Fruit fly (Drosophila melanogaster) whole organism, wandering third instar larva: Measurements from ENCODE around the gene Cpr67Fa1.

ENCODE experiments used
- Abd-B ChIP-seq: fragments of >200 bp; optimal IDR thresholded peaks from 2 replicates; lab custom pipeline; 2017; ENCODE audit warnings: missing biosample characterization, missing genetic modification characterization
- CG32264 ChIP-seq: fragments of 200-800 bp; sonication (Bioruptor generic); optimal IDR thresholded peaks from 2 replicates; lab custom pipeline; 2016; ENCODE audit warnings: missing biosample characterization, missing genetic modification characterization
- CG9705 ChIP-seq: fragments of 200-800 bp; sonication (Bioruptor generic); optimal IDR thresholded peaks from 2 replicates; lab custom pipeline; 2018; ENCODE audit warnings: missing biosample characterization, mild to moderate bottlenecking, missing genetic modification characterization
- CrebA ChIP-seq: fragments of 200-800 bp; sonication (Bioruptor generic); optimal IDR thresholded peaks from 2 replicates; lab custom pipeline; 2016; ENCODE audit warnings: missing biosample characterization, mild to moderate bottlenecking, missing genetic modification characterization, borderline replicate concordance
- Dfd ChIP-seq: fragments of >200 bp; optimal IDR thresholded peaks from 2 replicates; lab custom pipeline; 2017; ENCODE audit warnings: missing biosample characterization, missing genetic modification characterization
- Dif ChIP-seq: fragments of 200-275, 200-300 bp; sonication (Bioruptor generic); optimal IDR thresholded peaks from 2 replicates; lab custom pipeline; 2018; ENCODE audit warnings: missing biosample characterization, missing genetic modification characterization; ENCODE audit not compliant: partially characterized antibody
- GATAd ChIP-seq: sonication (Bioruptor generic); optimal IDR thresholded peaks from 2 replicates; lab custom pipeline; 2016; ENCODE audit warnings: missing biosample characterization, missing genetic modification characterization
- HLH106 ChIP-seq: fragments of 200-800 bp; optimal IDR thresholded peaks from 3 replicates; lab custom pipeline; 2019; ENCODE audit warnings: missing biosample characterization, mild to moderate bottlenecking, missing genetic modification characterization, moderate library complexity
- Hnf4 ChIP-seq: fragments of 200-800 bp; sonication (Bioruptor generic); optimal IDR thresholded peaks from 2 replicates; lab custom pipeline; 2016; ENCODE audit warnings: missing biosample characterization, mild to moderate bottlenecking, missing genetic modification characterization
- Hr78 ChIP-seq: fragments of >200 bp; optimal IDR thresholded peaks from 2 replicates; lab custom pipeline; 2017; ENCODE audit warnings: missing biosample characterization, missing genetic modification characterization
- Hr83 ChIP-seq: fragments of 200-300 bp; sonication (Bioruptor generic); optimal IDR thresholded peaks from 2 replicates; lab custom pipeline; 2016; ENCODE audit warnings: missing biosample characterization, mild to moderate bottlenecking, missing genetic modification characterization, moderate library complexity; ENCODE audit not compliant: poor library complexity, severe bottlenecking
- Jra ChIP-seq: sonication (Bioruptor generic); optimal IDR thresholded peaks from 2 replicates; lab custom pipeline; 2016; ENCODE audit warnings: missing biosample characterization, missing genetic modification characterization
- Mio ChIP-seq: sonication (Bioruptor generic); optimal IDR thresholded peaks from 2 replicates; lab custom pipeline; 2016; ENCODE audit warnings: missing biosample characterization, missing genetic modification characterization
- Myc ChIP-seq: fragments of >200 bp; optimal IDR thresholded peaks from 2 replicates; lab custom pipeline; 2017
- N ChIP-seq: fragments of >200 bp; optimal IDR thresholded peaks from 2 replicates; lab custom pipeline; 2018; ENCODE audit warnings: missing biosample characterization, missing external identifiers, missing genetic modification characterization
- OdsH ChIP-seq: fragments of 200-800 bp; sonication (Bioruptor generic); optimal IDR thresholded peaks from 2 replicates; lab custom pipeline; 2016; ENCODE audit warnings: missing biosample characterization, mild to moderate bottlenecking, missing genetic modification characterization
- Rel ChIP-seq, 2 experiments: fragments of 200-800 bp; sonication (Bioruptor generic) in 1 of 2; optimal IDR thresholded peaks; 2 replicates in 1 of 2; 3 replicates in 1 of 2; lab custom pipeline; 2016 to 2019; ENCODE audit warnings: mild to moderate bottlenecking in 2 of 2, missing biosample characterization in 2 of 2, missing genetic modification characterization in 2 of 2, moderate library complexity in 1 of 2
- Sp1 ChIP-seq: fragments of 200-800 bp; sonication (Bioruptor generic); optimal IDR thresholded peaks from 3 replicates; lab custom pipeline; 2019; ENCODE audit warnings: missing biosample characterization, mild to moderate bottlenecking, missing genetic modification characterization, moderate library complexity
- Vsx2 ChIP-seq: fragments of 200-300, 225-300 bp; sonication (Bioruptor generic); optimal IDR thresholded peaks from 2 replicates; lab custom pipeline; 2018; ENCODE audit warnings: missing biosample characterization, missing genetic modification characterization; ENCODE audit not compliant: partially characterized antibody
- br ChIP-seq: fragments of 200-800 bp; sonication (Bioruptor generic); optimal IDR thresholded peaks from 2 replicates; lab custom pipeline; 2016; ENCODE audit warnings: missing biosample characterization, missing genetic modification characterization
- brk ChIP-seq: fragments of 200-800 bp; sonication (Bioruptor generic); optimal IDR thresholded peaks from 2 replicates; lab custom pipeline; 2016; ENCODE audit warnings: missing biosample characterization, mild to moderate bottlenecking, missing genetic modification characterization
- dl ChIP-seq, 2 experiments: fragments of 175-275, 200-275 bp in 1 of 2; fragments of 200-275 bp in 1 of 2; sonication (Bioruptor generic); optimal IDR thresholded peaks; lab custom pipeline; 2018; ENCODE audit warnings: mild to moderate bottlenecking in 2 of 2, missing biosample characterization in 2 of 2, missing genetic modification characterization in 2 of 2, moderate library complexity in 2 of 2; ENCODE audit not compliant: partially characterized antibody in 2 of 2, insufficient read depth in 1 of 2
- dmrt93B ChIP-seq: fragments of 200-800 bp; sonication (Bioruptor generic); optimal IDR thresholded peaks from 2 replicates; lab custom pipeline; 2018; ENCODE audit warnings: missing biosample characterization, mild to moderate bottlenecking, missing genetic modification characterization
- dsf ChIP-seq: sonication (Bioruptor generic); optimal IDR thresholded peaks from 2 replicates; lab custom pipeline; 2016; ENCODE audit warnings: missing biosample characterization, missing genetic modification characterization, borderline replicate concordance
- ey ChIP-seq: fragments of 200-800 bp; sonication (Bioruptor generic); optimal IDR thresholded peaks from 2 replicates; lab custom pipeline; 2016; ENCODE audit warnings: missing biosample characterization, missing genetic modification characterization
- foxo ChIP-seq, 2 experiments: fragments of 200-800 bp; sonication (Bioruptor generic); optimal IDR thresholded peaks; 2 replicates in 1 of 2; 3 replicates in 1 of 2; lab custom pipeline; 2016 to 2017; ENCODE audit warnings: missing biosample characterization in 2 of 2, missing genetic modification characterization in 2 of 2
- fru ChIP-seq: fragments of 200-800 bp; sonication (Bioruptor generic); optimal IDR thresholded peaks from 3 replicates; lab custom pipeline; 2016; ENCODE audit warnings: missing biosample characterization, mild to moderate bottlenecking, missing genetic modification characterization
- h ChIP-seq: fragments of 200-800 bp; sonication (Bioruptor generic); optimal IDR thresholded peaks from 3 replicates; lab custom pipeline; 2016; ENCODE audit warnings: missing biosample characterization, mild to moderate bottlenecking, missing genetic modification characterization
- jim ChIP-seq: fragments of 175-275, 200-325 bp; sonication (Bioruptor generic); optimal IDR thresholded peaks from 2 replicates; lab custom pipeline; 2016; ENCODE audit warnings: missing biosample characterization, mild to moderate bottlenecking, missing genetic modification characterization
- lola ChIP-seq: fragments of >200 bp; optimal IDR thresholded peaks from 2 replicates; lab custom pipeline; 2017; ENCODE audit warnings: missing biosample characterization, missing genetic modification characterization
- pan ChIP-seq: fragments of >200 bp; optimal IDR thresholded peaks from 2 replicates; lab custom pipeline; 2017
- psq ChIP-seq: fragments of 200-800 bp; sonication (Bioruptor generic); optimal IDR thresholded peaks from 3 replicates; lab custom pipeline; 2017; ENCODE audit warnings: missing biosample characterization, mild to moderate bottlenecking, missing genetic modification characterization, moderate library complexity
- rgr ChIP-seq: fragments of 200-800 bp; sonication (Bioruptor generic); optimal IDR thresholded peaks from 3 replicates; lab custom pipeline; 2016; ENCODE audit warnings: missing biosample characterization, mild to moderate bottlenecking, missing genetic modification characterization
- sage ChIP-seq: fragments of 200-800 bp; sonication (Bioruptor generic); optimal IDR thresholded peaks from 2 replicates; lab custom pipeline; 2016; ENCODE audit warnings: missing biosample characterization, mild to moderate bottlenecking, missing genetic modification characterization
- sv ChIP-seq: fragments of 200-800 bp; sonication (Bioruptor generic); optimal IDR thresholded peaks from 3 replicates; lab custom pipeline; 2016; ENCODE audit warnings: missing biosample characterization, missing genetic modification characterization
- tai ChIP-seq: sonication (Bioruptor generic); optimal IDR thresholded peaks from 2 replicates; lab custom pipeline; 2016; ENCODE audit warnings: missing biosample characterization, missing genetic modification characterization
- usp ChIP-seq: fragments of >200 bp; optimal IDR thresholded peaks from 2 replicates; lab custom pipeline; 2017; ENCODE audit warnings: missing biosample characterization, missing genetic modification characterization
- woc ChIP-seq: sonication (Bioruptor generic); optimal IDR thresholded peaks from 2 replicates; lab custom pipeline; 2016; ENCODE audit warnings: missing biosample characterization, mild to moderate bottlenecking, missing genetic modification characterization

Cpr67Fa1 gene

dm6 chr3L:10857515-10858023 is 32.2 kb upstream of the Cpr67Fa1 start:
- TF ChIP-seq CG9705 (GFP tag; lab: Kevin White, UChicago) (no peak), fru (GFP tag; lab: Kevin White, UChicago) (peak; percentile 79), h (GFP tag; lab: Kevin White, UChicago) (peak; percentile 83), Dif (GFP tag; lab: Kevin White, UChicago) (peak; percentile 69), dl (GFP tag; optimal IDR thresholded peaks at IDR 0.05; lab: Kevin White, UChicago; ENCODE audit: insufficient read depth in 1 of 2, partially characterized antibody in 2 of 2) (peak; percentile 17 to 36), lola (GFP tag; lab: Kevin White, UChicago) (no peak), ey (GFP tag; lab: Kevin White, UChicago) (no peak), Hr83 (GFP tag; lab: Kevin White, UChicago) (peak; percentile 89), sage (GFP tag; lab: Kevin White, UChicago) (peak; percentile 68), Rel (GFP tag; optimal IDR thresholded peaks at IDR 0.05; lab: Kevin White, UChicago) (no peak), Rel (tag; optimal IDR thresholded peaks at IDR 0.05; lab: Kevin White, UChicago) (peak; percentile 66), CG32264 (GFP tag; lab: Kevin White, UChicago) (peak; percentile 39), jim (peak; percentile 75), Abd-B (GFP tag; lab: Kevin White, UChicago) (no peak), HLH106 (tag; lab: Kevin White, UChicago) (peak; percentile 10), OdsH (GFP tag; lab: Kevin White, UChicago) (no peak), Myc (lab: Kevin White, UChicago) (no peak), Dfd (GFP tag; lab: Kevin White, UChicago) (no peak), rgr (GFP tag; lab: Kevin White, UChicago) (peak; percentile 38), Hnf4 (GFP tag; lab: Kevin White, UChicago) (peak; percentile 68), sv (no peak), brk (GFP tag; lab: Kevin White, UChicago) (peak; percentile 75), Jra (GFP tag; lab: Kevin White, UChicago) (peak; percentile 49), woc (no peak), usp (GFP tag; lab: Kevin White, UChicago) (no peak), dsf (GFP tag; lab: Kevin White, UChicago) (no peak), CrebA (GFP tag; lab: Kevin White, UChicago) (peak; percentile 62), br (GFP tag; lab: Kevin White, UChicago) (peak; percentile 50), Sp1 (peak; percentile 32), Hr78 (GFP tag; lab: Kevin White, UChicago) (no peak), foxo (GFP tag; optimal IDR thresholded peaks at IDR 0.05; lab: Kevin White, UChicago) (peak in 1 of 2 experiments; percentile 72), Mio (no peak), Vsx2 (peak; percentile 48), N (GFP tag; lab: Kevin White, UChicago) (no peak), pan (lab: Kevin White, UChicago) (no peak), psq (GFP tag; lab: Kevin White, UChicago) (peak; percentile 37), GATAd (GFP tag; lab: Kevin White, UChicago) (no peak), dmrt93B (GFP tag; lab: Kevin White, UChicago) (no peak), tai (GFP tag; lab: Kevin White, UChicago) (peak; percentile 64)

dm6 chr3L:10858569-10858968 is 31.2 kb upstream of the Cpr67Fa1 start:
- peak; percentile 33 for TF ChIP-seq GATAd (GFP tag; lab: Kevin White, UChicago)
- no peak for TF ChIP-seq N (GFP tag; lab: Kevin White, UChicago)
- TF ChIP-seq, all 38 proteins: peak for 1
